Worm (Caenorhabditis elegans): ENCODE measurements around the gene T05C7.9.

DNA sequence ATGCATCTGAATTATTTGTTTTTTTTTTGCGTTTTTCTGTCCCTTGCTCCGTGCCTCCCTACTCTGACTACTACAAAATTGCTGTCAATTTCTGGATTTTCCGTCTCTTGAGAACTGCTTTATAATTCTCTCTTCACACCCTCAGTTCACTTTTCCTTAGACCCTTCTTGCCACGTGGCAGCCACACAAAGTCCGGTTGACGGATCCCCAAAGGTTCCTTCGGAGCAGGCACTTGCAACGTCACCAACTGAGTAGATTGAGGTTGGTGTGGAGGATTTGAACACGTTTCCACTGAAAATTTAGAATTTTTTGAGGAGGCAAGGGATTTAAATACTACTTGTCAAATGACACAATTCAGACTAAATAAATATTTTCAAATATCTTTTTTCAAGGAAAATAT, 7.7 kb downstream of the T05C7.9 start:
- no peak for TF ChIP-seq sea-2 (GFP tag; IDR thresholded peaks at IDR 0.05)
- no peak for TF ChIP-seq akir-1 (GFP tag; optimal IDR thresholded peaks at IDR 0.05)
- TF ChIP-seq him-1 (tag; optimal IDR thresholded peaks at IDR 0.05) = no peak
- no peak for TF ChIP-seq nfya-1 (tag; optimal IDR thresholded peaks at IDR 0.05; ENCODE audit: borderline replicate concordance, insufficient read depth)
- TF ChIP-seq ztf-28 (GFP tag; IDR thresholded peaks at IDR 0.05) = no peak
- TF ChIP-seq snpc-4 (GFP tag; optimal IDR thresholded peaks at IDR 0.05) = no peak
- no peak for TF ChIP-seq snpc-4 (tag; optimal IDR thresholded peaks at IDR 0.05)
- no peak for TF ChIP-seq let-526 (GFP tag; IDR thresholded peaks at IDR 0.05)
- no peak for TF ChIP-seq pbrm-1 (GFP tag; IDR thresholded peaks at IDR 0.05)
- no peak for TF ChIP-seq lsy-27 (tag; optimal IDR thresholded peaks at IDR 0.05; ENCODE audit: borderline replicate concordance, insufficient read depth)
- TF ChIP-seq F10E7.11 (tag; optimal IDR thresholded peaks at IDR 0.05) = no peak
- no peak for TF ChIP-seq F33H1.4 (GFP tag; IDR thresholded peaks at IDR 0.05)

Data from whole organism, young adult.